Fruit fly (Drosophila melanogaster) whole organism: ENCODE results near the gene CG3176.
"Not testable (repeated sequence)": the region's sequence is repeated elsewhere in the genome, so short reads cannot be mapped to it uniquely, and the experiment has no call there.

Experiments used
- CG8478 ChIP-seq: fragments of >200 bp; optimal IDR thresholded peaks from 2 replicates; lab custom pipeline; 2018; ENCODE audit warnings: inconsistent platforms
- Dll ChIP-seq: fragments of >200 bp; optimal IDR thresholded peaks from 2 replicates; lab custom pipeline; 2017
- EcR ChIP-seq, 2 experiments: fragments of >200 bp; optimal IDR thresholded peaks; 2 replicates each; lab custom pipeline; 2017; ENCODE audit warnings: missing biosample characterization in 2 of 2, missing genetic modification characterization in 2 of 2, missing genetic modification reagents in 2 of 2
- pan ChIP-seq: fragments of >200 bp; optimal IDR thresholded peaks from 2 replicates; lab custom pipeline; 2017
- psq ChIP-seq: fragments of >200 bp; optimal IDR thresholded peaks from 2 replicates; lab custom pipeline; 2017
- usp ChIP-seq: fragments of >200 bp; optimal IDR thresholded peaks from 2 replicates; lab custom pipeline; 2017; ENCODE audit warnings: missing biosample characterization, missing genetic modification characterization, mixed read lengths

The CG3176 gene

dm6 chrX:481642-482041, at the start of gene CG3176:
CG3176 (plus strand) TSS chrX:481862.
- TF ChIP-seq pan (lab: Kevin White, UChicago); EcR (GFP tag; optimal IDR thresholded peaks at IDR 0.05; lab: Kevin White, UChicago); usp: not testable (repeated sequence)

dm6 chrX:437404-437803, 44.3 kb upstream of the CG3176 start, which contains the start of gene Pgcl:
Pgcl (minus strand) TSS chrX:437448.
- TF ChIP-seq usp (no peak), Dll (lab: Kevin White, UChicago) (no peak), pan (lab: Kevin White, UChicago) (no peak), EcR (GFP tag; optimal IDR thresholded peaks at IDR 0.05; lab: Kevin White, UChicago) (no peak), psq (lab: Kevin White, UChicago) (no peak), CG8478 (lab: Kevin White, UChicago) (no peak)

dm6 chrX:441295-441694, 40.4 kb upstream of the CG3176 start:
- TF ChIP-seq EcR (GFP tag; optimal IDR thresholded peaks at IDR 0.05; lab: Kevin White, UChicago) (no peak), Dll (lab: Kevin White, UChicago) (no peak), usp (no peak), pan (lab: Kevin White, UChicago) (no peak), CG8478 (lab: Kevin White, UChicago) (no peak), psq (lab: Kevin White, UChicago) (no peak)

dm6 chrX:443981-444550, 37.6 kb upstream of the CG3176 start:
- TF ChIP-seq psq (lab: Kevin White, UChicago) (no peak), Dll (lab: Kevin White, UChicago) (no peak)

- TF ChIP-seq usp (no peak), psq (lab: Kevin White, UChicago) (no peak), CG8478 (lab: Kevin White, UChicago) (no peak), Dll (lab: Kevin White, UChicago) (no peak), EcR (GFP tag; optimal IDR thresholded peaks at IDR 0.05; lab: Kevin White, UChicago) (no peak), pan (lab: Kevin White, UChicago) (no peak)
Measured at dm6 chrX:446002-446401, 35.7 kb upstream of the CG3176 start.

dm6 chrX:448270-448669, 33.4 kb upstream of the CG3176 start:
- TF ChIP-seq usp (no peak), psq (lab: Kevin White, UChicago) (no peak), CG8478 (lab: Kevin White, UChicago) (no peak), pan (lab: Kevin White, UChicago) (no peak), EcR (GFP tag; optimal IDR thresholded peaks at IDR 0.05; lab: Kevin White, UChicago) (no peak), Dll (lab: Kevin White, UChicago) (no peak)

- TF ChIP-seq CG8478 (lab: Kevin White, UChicago) (no peak), Dll (lab: Kevin White, UChicago) (no peak), psq (lab: Kevin White, UChicago) (no peak), pan (lab: Kevin White, UChicago) (no peak), usp (no peak), EcR (GFP tag; optimal IDR thresholded peaks at IDR 0.05; lab: Kevin White, UChicago) (no peak)
Measured at dm6 chrX:448978-449377, 32.7 kb upstream of the CG3176 start.

- TF ChIP-seq pan (lab: Kevin White, UChicago) (no peak), usp (no peak), Dll (lab: Kevin White, UChicago) (no peak), CG8478 (lab: Kevin White, UChicago) (no peak), psq (lab: Kevin White, UChicago) (no peak), EcR (GFP tag; optimal IDR thresholded peaks at IDR 0.05; lab: Kevin White, UChicago) (no peak)
Measured at dm6 chrX:452716-453115, 28.9 kb upstream of the CG3176 start.

- no peak for TF ChIP-seq usp
- no peak for TF ChIP-seq pan (lab: Kevin White, UChicago)
- no peak for TF ChIP-seq psq (lab: Kevin White, UChicago)
- no peak for TF ChIP-seq EcR (GFP tag; optimal IDR thresholded peaks at IDR 0.05; lab: Kevin White, UChicago)
- no peak for TF ChIP-seq Dll (lab: Kevin White, UChicago)
- no peak for TF ChIP-seq CG8478 (lab: Kevin White, UChicago)
Measured at dm6 chrX:456959-457358, 24.7 kb upstream of the CG3176 start.

- TF ChIP-seq CG8478 (lab: Kevin White, UChicago) (no peak), usp (no peak), pan (lab: Kevin White, UChicago) (no peak), Dll (lab: Kevin White, UChicago) (no peak), psq (lab: Kevin White, UChicago) (no peak), EcR (GFP tag; optimal IDR thresholded peaks at IDR 0.05; lab: Kevin White, UChicago) (no peak)
Measured at dm6 chrX:457803-458202, 23.9 kb upstream of the CG3176 start.

- TF ChIP-seq CG8478 (lab: Kevin White, UChicago) (no peak), EcR (GFP tag; optimal IDR thresholded peaks at IDR 0.05; lab: Kevin White, UChicago) (no peak), pan (lab: Kevin White, UChicago) (no peak), usp (no peak), Dll (lab: Kevin White, UChicago) (no peak)
Measured at dm6 chrX:460447-460846, 21.2 kb upstream of the CG3176 start, which contains the start of gene ase. ase (plus strand) TSS chrX:460747.

- no peak for TF ChIP-seq EcR (GFP tag; optimal IDR thresholded peaks at IDR 0.05; lab: Kevin White, UChicago)
- no peak for TF ChIP-seq psq (lab: Kevin White, UChicago)
- no peak for TF ChIP-seq Dll (lab: Kevin White, UChicago)
- TF ChIP-seq usp: no peak
- no peak for TF ChIP-seq CG8478 (lab: Kevin White, UChicago)
- no peak for TF ChIP-seq pan (lab: Kevin White, UChicago)
Measured at dm6 chrX:463934-464333, 17.7 kb upstream of the CG3176 start.
